Worm (Caenorhabditis elegans) whole organism, L1 larva: ENCODE measurements around the gene snb-2.

Source experiments
- alr-1 ChIP-seq: fragments of 200-800 bp; sonication (Bioruptor generic); optimal IDR thresholded peaks from 2 replicates; lab custom pipeline; 2018; ENCODE audit warnings: borderline replicate concordance, mild to moderate bottlenecking, missing genetic modification characterization, missing compliant biosample characterization
- ama-1 ChIP-seq: fragments of 150-350 bp; optimal IDR thresholded peaks from 2 replicates; lab custom pipeline; 2014
- egl-13 ChIP-seq: sonication (generic microtip); optimal IDR thresholded peaks from 2 replicates; lab custom pipeline; 2016; ENCODE audit warnings: missing genotype, missing genetic modification reagents, missing genetic modification characterization, missing compliant biosample characterization
- elt-3 ChIP-seq, 6 experiments: fragments of 150-350 bp in 1 of 6; sonication (generic microtip); optimal IDR thresholded peaks; 2 replicates each; lab custom pipeline; 2017 to 2018; ENCODE audit warnings: missing biosample characterization in 6 of 6, missing genetic modification characterization in 6 of 6, inconsistent platforms in 1 of 6
- fos-1 ChIP-seq: fragments of 150-350 bp; optimal IDR thresholded peaks from 2 replicates; lab custom pipeline; 2014; ENCODE audit warnings: missing biosample characterization, missing genetic modification characterization
- mef-2 ChIP-seq: fragments of 150-350 bp; optimal IDR thresholded peaks from 2 replicates; lab custom pipeline; 2014; ENCODE audit warnings: missing biosample characterization, missing genetic modification characterization
- nhr-237 ChIP-seq: fragments of 150-350 bp; optimal IDR thresholded peaks from 2 replicates; lab custom pipeline; 2014; ENCODE audit warnings: missing biosample characterization, missing genetic modification characterization
- pqm-1 ChIP-seq: sonication (generic microtip); optimal IDR thresholded peaks from 3 replicates; lab custom pipeline; 2017; ENCODE audit warnings: missing biosample characterization, missing genetic modification characterization
- unc-130 ChIP-seq: fragments of 150-350 bp; optimal IDR thresholded peaks from 2 replicates; lab custom pipeline; 2017; ENCODE audit warnings: missing biosample characterization, missing genetic modification characterization, inconsistent platforms
- unc-62 ChIP-seq: fragments of 150-350 bp; optimal IDR thresholded peaks from 2 replicates; lab custom pipeline; 2014; ENCODE audit warnings: missing biosample characterization, missing genetic modification reagents, missing genetic modification characterization
- unc-98 ChIP-seq: fragments of 200-800 bp; sonication (Bioruptor generic); IDR thresholded peaks from 2 replicates; pipeline ENCODE4 v1.3.6; 2022; ENCODE audit warnings: missing genetic modification characterization, missing compliant biosample characterization
- ztf-11 ChIP-seq, 2 experiments: sonication (generic microtip); optimal IDR thresholded peaks; 2 replicates each; lab custom pipeline; 2016 to 2017; ENCODE audit warnings: missing genetic modification characterization in 2 of 2, missing biosample characterization in 1 of 2, missing compliant biosample characterization in 1 of 2

- TF ChIP-seq egl-13 (tag; lab: Kevin White, UChicago) (no peak), unc-98 (no peak), fos-1 (tag; lab: Kevin White, UChicago) (no peak), unc-130 (tag; lab: Kevin White, UChicago) (no peak), pqm-1 (tag; lab: Kevin White, UChicago) (no peak), ama-1 (lab: Kevin White, UChicago) (no peak), ztf-11 (tag; optimal IDR thresholded peaks at IDR 0.05; lab: Kevin White, UChicago) (no peak), elt-3 (tag; optimal IDR thresholded peaks at IDR 0.05; lab: Kevin White, UChicago) (no peak), alr-1 (no peak), nhr-237 (no peak), mef-2 (tag; lab: Kevin White, UChicago) (no peak), unc-62 (no peak)
These were observed 28.6 kb downstream of the snb-2 start, which contains the start of gene R04F11.3 for ce11 chrV:12317080-12317479.
